Worm (Caenorhabditis elegans) whole organism, L3 larva: ENCODE results near the gene srw-29.

Experiments used
- elt-3 ChIP-seq, 3 experiments: fragments of 150-350 bp in 1 of 3; sonication (generic microtip) in 2 of 3; optimal IDR thresholded peaks; 2 replicates in 2 of 3; 4 replicates in 1 of 3; lab custom pipeline; 2014 to 2017; ENCODE audit warnings: missing biosample characterization in 3 of 3, missing genetic modification characterization in 3 of 3
- nhr-23 ChIP-seq: fragments of 150-350 bp; optimal IDR thresholded peaks from 2 replicates; lab custom pipeline; 2014; ENCODE audit warnings: missing biosample characterization, missing genetic modification reagents, missing genetic modification characterization
- pha-4 ChIP-seq: fragments of 150-350 bp; optimal IDR thresholded peaks from 2 replicates; lab custom pipeline; 2014; ENCODE audit warnings: missing biosample characterization, missing genetic modification reagents, missing genetic modification characterization

DNA sequence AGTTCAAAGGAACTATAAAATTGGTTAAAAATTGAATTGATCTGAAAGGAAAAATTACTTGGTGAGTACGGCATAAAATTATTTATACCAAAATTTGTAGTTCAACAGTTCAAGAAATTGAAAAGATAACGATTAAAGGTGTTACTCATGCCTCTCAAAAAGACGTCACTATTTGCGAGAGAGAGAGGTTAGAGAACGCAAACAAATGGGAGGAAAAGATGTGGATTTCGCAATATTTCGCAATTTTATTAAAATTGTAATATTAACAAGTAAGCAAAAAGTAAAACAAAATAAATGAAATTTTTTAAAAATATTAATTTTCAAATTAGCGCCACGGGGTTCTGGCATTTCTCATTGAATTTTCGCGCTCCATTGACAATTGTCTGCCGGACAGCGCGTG, 29.2 kb downstream of the srw-29 start, which contains the start of gene F13A7.11:
- TF ChIP-seq pha-4 (tag; lab: Kevin White, UChicago) (peak; percentile 46), nhr-23 (tag; lab: Kevin White, UChicago) (peak; percentile 23), elt-3 (tag; optimal IDR thresholded peaks at IDR 0.05; lab: Kevin White, UChicago) (no peak)
